Fruit fly (Drosophila melanogaster) whole organism, embryonic: ENCODE measurements around the gene CG7352.

ENCODE experiments used
- Atf6 ChIP-seq: fragments of 200-800 bp; sonication (Bioruptor generic); IDR thresholded peaks from 2 replicates; pipeline ENCODE4 v1.3.6; 2022; ENCODE audit warnings: missing biosample characterization, missing genetic modification characterization
- Blimp-1 ChIP-seq: fragments of 200-800 bp; sonication (Bioruptor generic); optimal IDR thresholded peaks from 3 replicates; lab custom pipeline; 2018; ENCODE audit warnings: missing biosample characterization, missing genetic modification characterization, mild to moderate bottlenecking, moderate library complexity, missing genetic modification reagents
- CG1024 ChIP-seq: fragments of 200-800 bp; sonication (Bioruptor generic); IDR thresholded peaks from 2 replicates; pipeline ENCODE4 v1.3.6; 2022; ENCODE audit warnings: missing biosample characterization, missing genetic modification characterization
- CG11456 ChIP-seq: fragments of 200-800 bp; sonication (Bioruptor generic); IDR thresholded peaks from 3 replicates; pipeline ENCODE4 v1.3.6; 2022; ENCODE audit warnings: missing biosample characterization, missing genetic modification characterization
- CG11696 ChIP-seq: fragments of 200-800 bp; sonication (Bioruptor generic); IDR thresholded peaks from 2 replicates; pipeline ENCODE4 v1.3.6; 2022; ENCODE audit warnings: missing biosample characterization, missing genetic modification characterization
- CG12104 ChIP-seq: fragments of 200-800 bp; sonication (Bioruptor generic); optimal IDR thresholded peaks from 3 replicates; lab custom pipeline; 2016; ENCODE audit warnings: missing biosample characterization, missing genetic modification characterization
- CG12391 ChIP-seq: fragments of 200-800 bp; sonication (Bioruptor generic); optimal IDR thresholded peaks from 3 replicates; lab custom pipeline; 2018; ENCODE audit warnings: missing biosample characterization, mild to moderate bottlenecking, missing genetic modification characterization, moderate library complexity
- CG13775 ChIP-seq: fragments of 200-800 bp; sonication (Bioruptor generic); optimal IDR thresholded peaks from 3 replicates; lab custom pipeline; 2017; ENCODE audit warnings: missing biosample characterization, mild to moderate bottlenecking, missing genetic modification characterization
- CG15011 ChIP-seq: fragments of 200-800 bp; sonication (Bioruptor generic); optimal IDR thresholded peaks from 3 replicates; lab custom pipeline; 2018; ENCODE audit warnings: missing biosample characterization, mild to moderate bottlenecking, missing genetic modification characterization
- CG16779 ChIP-seq: fragments of 200-800 bp; sonication (Bioruptor generic); IDR thresholded peaks from 2 replicates; pipeline ENCODE4 v1.3.6; 2022; ENCODE audit warnings: missing biosample characterization, missing genetic modification characterization
- CG17359 ChIP-seq: fragments of 200-800 bp; sonication (Bioruptor generic); optimal IDR thresholded peaks from 3 replicates; lab custom pipeline; 2018; ENCODE audit warnings: missing biosample characterization, mild to moderate bottlenecking, missing genetic modification characterization, moderate library complexity
- CG17802 ChIP-seq: fragments of 200-800 bp; sonication (Bioruptor generic); optimal IDR thresholded peaks from 2 replicates; lab custom pipeline; 2018; ENCODE audit warnings: missing biosample characterization, mild to moderate bottlenecking, missing genetic modification characterization, moderate library complexity
- CG18619 ChIP-seq: fragments of 200-800 bp; sonication (Bioruptor generic); optimal IDR thresholded peaks from 3 replicates; lab custom pipeline; 2017; ENCODE audit warnings: missing biosample characterization, mild to moderate bottlenecking, missing genetic modification characterization
- CG2116 ChIP-seq: fragments of 200-800 bp; sonication (Bioruptor generic); optimal IDR thresholded peaks from 3 replicates; lab custom pipeline; 2018; ENCODE audit warnings: missing biosample characterization, mild to moderate bottlenecking, missing genetic modification characterization
- CG2129 ChIP-seq: fragments of 200-800 bp; sonication (Bioruptor generic); IDR thresholded peaks from 2 replicates; pipeline ENCODE4 v1.3.6; 2022; ENCODE audit warnings: missing biosample characterization, missing genetic modification characterization; ENCODE audit not compliant: partially characterized antibody
- CG3281 ChIP-seq: fragments of 200-800 bp; sonication (Bioruptor generic); optimal IDR thresholded peaks from 3 replicates; lab custom pipeline; 2017; ENCODE audit warnings: missing biosample characterization, mild to moderate bottlenecking, missing genetic modification characterization
- CG5180 ChIP-seq: fragments of 200-800 bp; sonication (Bioruptor generic); optimal IDR thresholded peaks from 3 replicates; lab custom pipeline; 2017; ENCODE audit warnings: missing biosample characterization, missing genetic modification characterization, mild to moderate bottlenecking, moderate library complexity, missing genetic modification reagents
- CG7372 ChIP-seq: fragments of 200-800 bp; sonication (Bioruptor generic); IDR thresholded peaks from 2 replicates; pipeline ENCODE4 v1.3.6; 2022; ENCODE audit warnings: missing biosample characterization, missing genetic modification characterization
- CG7839 ChIP-seq: fragments of 200-800 bp; sonication (Bioruptor generic); optimal IDR thresholded peaks from 3 replicates; lab custom pipeline; 2018; ENCODE audit warnings: missing biosample characterization, mild to moderate bottlenecking, missing genetic modification characterization, moderate library complexity
- CG9727 ChIP-seq: fragments of 200-800 bp; sonication (Bioruptor generic); optimal IDR thresholded peaks from 3 replicates; lab custom pipeline; 2017; ENCODE audit warnings: missing biosample characterization, mild to moderate bottlenecking, missing genetic modification characterization
- CoRest ChIP-seq: fragments of 200-800 bp; sonication (Bioruptor generic); optimal IDR thresholded peaks from 3 replicates; lab custom pipeline; 2018; ENCODE audit warnings: missing biosample characterization, mild to moderate bottlenecking, missing genetic modification characterization, moderate library complexity
- Dek ChIP-seq: fragments of 200-800 bp; sonication (Bioruptor generic); optimal IDR thresholded peaks from 3 replicates; lab custom pipeline; 2019; ENCODE audit warnings: missing biosample characterization, mild to moderate bottlenecking, missing genetic modification characterization, moderate library complexity
- Dip3 ChIP-seq: fragments of 200-800 bp; sonication (Bioruptor generic); optimal IDR thresholded peaks from 3 replicates; lab custom pipeline; 2016; ENCODE audit warnings: missing biosample characterization, missing genetic modification characterization
- E2f1 ChIP-seq: fragments of 200-800 bp; sonication (Bioruptor generic); IDR thresholded peaks from 2 replicates; pipeline ENCODE4 v1.3.6; 2022; ENCODE audit warnings: missing biosample characterization, missing genetic modification characterization
- E2f2 ChIP-seq: fragments of 200-800 bp; sonication (Bioruptor generic); IDR thresholded peaks from 2 replicates; pipeline ENCODE4 v1.3.6; 2022; ENCODE audit warnings: missing biosample characterization, missing genetic modification characterization
- Eip74EF ChIP-seq, 2 experiments: fragments of 200-800 bp in 1 of 2; fragments of >200 bp in 1 of 2; sonication (Bioruptor generic) in 1 of 2; optimal IDR thresholded peaks; 2 replicates each; lab custom pipeline; 2017 to 2019; ENCODE audit warnings: missing biosample characterization in 2 of 2, missing genetic modification characterization in 2 of 2, mild to moderate bottlenecking in 1 of 2, moderate library complexity in 1 of 2
- Ets97D ChIP-seq: fragments of 200-800 bp; sonication (Bioruptor generic); optimal IDR thresholded peaks from 3 replicates; lab custom pipeline; 2016; ENCODE audit warnings: missing biosample characterization, missing genetic modification characterization
- HLH4C ChIP-seq: fragments of 200-800 bp; sonication (Bioruptor generic); IDR thresholded peaks from 3 replicates; pipeline ENCODE4 v1.3.6; 2022; ENCODE audit warnings: missing biosample characterization, missing genetic modification characterization; ENCODE audit not compliant: partially characterized antibody
- Hr39 ChIP-seq: fragments of >200 bp; optimal IDR thresholded peaks from 2 replicates; lab custom pipeline; 2017
- MBD-R2 ChIP-seq: fragments of 200-800 bp; sonication (Bioruptor generic); IDR thresholded peaks from 2 replicates; pipeline ENCODE4 v1.3.6; 2022; ENCODE audit warnings: missing biosample characterization, missing genetic modification characterization
- Med ChIP-seq: fragments of 200-800 bp; sonication (Bioruptor generic); peaks from one replicate; lab custom pipeline; 2016; ENCODE audit warnings: missing biosample characterization, missing genetic modification characterization, mild to moderate bottlenecking, inconsistent platforms, moderate library complexity
- Opbp ChIP-seq: fragments of 200-800 bp; sonication (Bioruptor generic); IDR thresholded peaks from 3 replicates; pipeline ENCODE4 v1.3.6; 2022; ENCODE audit warnings: missing biosample characterization, missing genetic modification characterization; ENCODE audit not compliant: partially characterized antibody
- Poxn ChIP-seq: fragments of 200-800 bp; sonication (Bioruptor generic); IDR thresholded peaks from 2 replicates; pipeline ENCODE4 v1.3.6; 2022; ENCODE audit warnings: missing biosample characterization, missing genetic modification characterization
- Sin3A ChIP-seq: fragments of >200 bp; optimal IDR thresholded peaks from 2 replicates; lab custom pipeline; 2018
- Tbp ChIP-seq: fragments of >200 bp; optimal IDR thresholded peaks from 2 replicates; lab custom pipeline; 2018; ENCODE audit warnings: missing biosample characterization, missing genetic modification characterization
- cato ChIP-seq: fragments of 200-800 bp; sonication (Bioruptor generic); optimal IDR thresholded peaks from 2 replicates; lab custom pipeline; 2016; ENCODE audit warnings: missing biosample characterization, missing genetic modification characterization, borderline replicate concordance
- dmrt11E ChIP-seq: fragments of 200-800 bp; sonication (Bioruptor generic); optimal IDR thresholded peaks from 3 replicates; lab custom pipeline; 2018; ENCODE audit warnings: missing biosample characterization, mild to moderate bottlenecking, missing genetic modification characterization, moderate library complexity
- exex ChIP-seq: fragments of 200-800 bp; sonication (Bioruptor generic); optimal IDR thresholded peaks from 4 replicates; lab custom pipeline; 2018; ENCODE audit warnings: missing biosample characterization, mild to moderate bottlenecking, missing genetic modification characterization, moderate library complexity
- gcm2 ChIP-seq: fragments of 200-800 bp; sonication (Bioruptor generic); optimal IDR thresholded peaks from 2 replicates; lab custom pipeline; 2016; ENCODE audit warnings: missing biosample characterization, missing genetic modification characterization
- hkb ChIP-seq, 2 experiments: fragments of 200-800 bp in 1 of 2; fragments of >200 bp in 1 of 2; sonication (Bioruptor generic) in 1 of 2; IDR thresholded peaks in 1 of 2; optimal IDR thresholded peaks in 1 of 2; 2 replicates each; pipeline versions ENCODE4 v1.3.6 to Lab custom; 2017 to 2022; ENCODE audit warnings: missing biosample characterization in 1 of 2, missing genetic modification characterization in 1 of 2
- hth ChIP-seq: fragments of >200 bp; optimal IDR thresholded peaks from 2 replicates; lab custom pipeline; 2017; ENCODE audit warnings: inconsistent platforms
- jigr1 ChIP-seq: fragments of 200-800 bp; sonication (Bioruptor generic); IDR thresholded peaks from 3 replicates; pipeline ENCODE4 v1.3.6; 2022; ENCODE audit warnings: missing biosample characterization, missing genetic modification characterization
- lilli ChIP-seq: fragments of 200-800 bp; sonication (Bioruptor generic); optimal IDR thresholded peaks from 3 replicates; lab custom pipeline; 2016; ENCODE audit warnings: missing biosample characterization, missing genetic modification characterization
- peb ChIP-seq: fragments of 200-800 bp; sonication (Bioruptor generic); IDR thresholded peaks from 2 replicates; pipeline ENCODE4 v1.3.6; 2022; ENCODE audit warnings: missing biosample characterization, missing genetic modification characterization
- pum ChIP-seq: fragments of 200-800 bp; sonication (Bioruptor generic); optimal IDR thresholded peaks from 2 replicates; lab custom pipeline; 2016; ENCODE audit warnings: missing biosample characterization, missing genetic modification characterization
- rib ChIP-seq: fragments of 200-800 bp; sonication (Bioruptor generic); IDR thresholded peaks from 2 replicates; pipeline ENCODE4 v1.3.6; 2022; ENCODE audit warnings: missing biosample characterization, missing genetic modification characterization
- sens ChIP-seq: fragments of 200-800 bp; sonication (Bioruptor generic); peaks from one replicate; lab custom pipeline; 2016; ENCODE audit warnings: missing biosample characterization, missing genetic modification characterization
- sim ChIP-seq: fragments of 200-800 bp; sonication (Bioruptor generic); IDR thresholded peaks from 2 replicates; pipeline ENCODE4 v1.3.6; 2022; ENCODE audit warnings: missing biosample characterization, missing genetic modification characterization
- sima ChIP-seq: fragments of 200-800 bp; sonication (Bioruptor generic); optimal IDR thresholded peaks from 2 replicates; lab custom pipeline; 2016; ENCODE audit warnings: missing biosample characterization, missing genetic modification characterization
- slp2 ChIP-seq: fragments of 200-800 bp; sonication (Bioruptor generic); optimal IDR thresholded peaks from 2 replicates; lab custom pipeline; 2016; ENCODE audit warnings: missing biosample characterization, missing genetic modification characterization
- ttk ChIP-seq: fragments of 200-800 bp; sonication (Bioruptor generic); IDR thresholded peaks from 2 replicates; pipeline ENCODE4 v2.1.2; 2022; ENCODE audit warnings: missing biosample characterization, missing genetic modification characterization

Gene CG7352

dm6 chr3R:8317709-8318335 is 29.6 kb upstream of the CG7352 start (continued):
- TF ChIP-seq CG5180 (GFP tag; lab: Kevin White, UChicago) (peak; percentile 45), sim (no peak), Blimp-1 (GFP tag; lab: Kevin White, UChicago) (no peak), Dip3 (no peak), CoRest (no peak), CG9727 (GFP tag; lab: Kevin White, UChicago) (no peak), CG18619 (GFP tag; lab: Kevin White, UChicago) (no peak), CG16779 (GFP tag; lab: Robert Waterston, UW) (no peak), Atf6 (GFP tag; lab: Robert Waterston, UW) (no peak), CG12391 (peak; percentile 23), CG11696 (GFP tag; lab: Robert Waterston, UW) (no peak), Opbp (0 out of 3 replicates have a peak, but pooled peaks have one; percentile 25), peb (GFP tag; lab: Robert Waterston, UW) (no peak), exex (no peak), jigr1 (no peak), ttk (GFP tag; lab: Robert Waterston, UW) (no peak), Dek (peak; percentile 33), sima (no peak), Eip74EF (GFP tag; optimal IDR thresholded peaks at IDR 0.05; lab: Kevin White, UChicago) (no peak), rib (GFP tag; lab: Robert Waterston, UW) (no peak), HLH4C (GFP tag; lab: Robert Waterston, UW) (no peak), CG15011 (peak; percentile 13), CG7839 (tag; lab: Kevin White, UChicago) (no peak), CG13775 (GFP tag; lab: Kevin White, UChicago) (no peak), gcm2 (no peak), CG12104 (GFP tag; lab: Kevin White, UChicago) (no peak), E2f2 (GFP tag; lab: Robert Waterston, UW) (no peak), CG7372 (no peak), CG17802 (tag; lab: Kevin White, UChicago) (no peak), hkb (optimal IDR thresholded peaks at IDR 0.05; lab: Kevin White, UChicago) (no peak), hkb (GFP tag; IDR thresholded peaks at IDR 0.05; lab: Robert Waterston, UW) (peak; percentile 15; the same call in 1 of the 2 replicates), pum (GFP tag; lab: Kevin White, UChicago) (no peak), Tbp (GFP tag; lab: Kevin White, UChicago) (no peak), MBD-R2 (GFP tag; lab: Robert Waterston, UW) (no peak), E2f1 (GFP tag; lab: Robert Waterston, UW) (no peak), hth (lab: Kevin White, UChicago) (no peak), CG17359 (no peak), Sin3A (no peak), CG1024 (no peak), CG3281 (no peak), cato (no peak), Med (GFP tag; lab: Kevin White, UChicago) (peak; percentile 79), CG2129 (GFP tag; lab: Robert Waterston, UW) (no peak), dmrt11E (no peak), lilli (GFP tag; lab: Kevin White, UChicago) (peak; percentile 25), CG11456 (no peak), CG2116 (no peak), Poxn (GFP tag; lab: Robert Waterston, UW) (no peak), Ets97D (GFP tag; lab: Kevin White, UChicago) (no peak), slp2 (GFP tag; lab: Kevin White, UChicago) (no peak), sens (GFP tag; lab: Kevin White, UChicago) (peak; percentile 72), Hr39 (no peak)
